Fruit fly (Drosophila melanogaster) Kc167 (cell line): ENCODE results near the gene aop.

Experiments used
- Myc ChIP-seq: fragments of >200 bp; optimal IDR thresholded peaks from 2 replicates; lab custom pipeline; 2017; ENCODE audit warnings: missing external identifiers
- Sin3A ChIP-seq: fragments of >200 bp; optimal IDR thresholded peaks from 2 replicates; lab custom pipeline; 2018; ENCODE audit warnings: missing external identifiers
- h ChIP-seq: fragments of >200 bp; optimal IDR thresholded peaks from 3 replicates; lab custom pipeline; 2018; ENCODE audit warnings: missing external identifiers
- insv ChIP-seq: fragments of >200 bp; optimal IDR thresholded peaks from 3 replicates; lab custom pipeline; 2018; ENCODE audit warnings: missing external identifiers
- psq ChIP-seq: fragments of >200 bp; optimal IDR thresholded peaks from 2 replicates; lab custom pipeline; 2017; ENCODE audit warnings: missing external identifiers
- ttk ChIP-seq: sonication (Bioruptor generic); optimal IDR thresholded peaks from 2 replicates; lab custom pipeline; 2017; ENCODE audit warnings: missing external identifiers

aop gene

dm6 chr2L:2184129-2184528 is 5.6 kb upstream of the aop start:
- no peak for TF ChIP-seq Myc
- no peak for TF ChIP-seq psq (lab: Kevin White, UChicago)
- TF ChIP-seq ttk (lab: Kevin White, UChicago) = no peak
- TF ChIP-seq insv (lab: Kevin White, UChicago) = no peak
- TF ChIP-seq h (lab: Kevin White, UChicago) = no peak
- no peak for TF ChIP-seq Sin3A

dm6 chr2L:2182735-2183340 is 4.3 kb upstream of the aop start:
- TF ChIP-seq psq (lab: Kevin White, UChicago) (no peak), ttk (lab: Kevin White, UChicago) (no peak), insv (lab: Kevin White, UChicago) (no peak), Sin3A (no peak), Myc (no peak), h (lab: Kevin White, UChicago) (no peak)

dm6 chr2L:2181971-2182643 is 3.6 kb upstream of the aop start:
- no peak for TF ChIP-seq ttk (lab: Kevin White, UChicago)
- TF ChIP-seq Myc = no peak
- no peak for TF ChIP-seq Sin3A
- no peak for TF ChIP-seq h (lab: Kevin White, UChicago)
- TF ChIP-seq insv (lab: Kevin White, UChicago) = no peak
- no peak for TF ChIP-seq psq (lab: Kevin White, UChicago)

dm6 chr2L:2180665-2181064 is 2.1 kb upstream of the aop start:
- no peak for TF ChIP-seq psq (lab: Kevin White, UChicago)
- TF ChIP-seq Myc = no peak
- TF ChIP-seq Sin3A = no peak
- TF ChIP-seq ttk (lab: Kevin White, UChicago) = no peak

- no peak for TF ChIP-seq psq (lab: Kevin White, UChicago)
- TF ChIP-seq Sin3A = no peak
- TF ChIP-seq ttk (lab: Kevin White, UChicago) = no peak
- TF ChIP-seq Myc = no peak
- no peak for TF ChIP-seq insv (lab: Kevin White, UChicago)
- no peak for TF ChIP-seq h (lab: Kevin White, UChicago)
Observed at dm6 chr2L:2180120-2180539, 1.6 kb upstream of the aop start.

- no peak for TF ChIP-seq h (lab: Kevin White, UChicago)
- no peak for TF ChIP-seq ttk (lab: Kevin White, UChicago)
- no peak for TF ChIP-seq psq (lab: Kevin White, UChicago)
- no peak for TF ChIP-seq Myc
- no peak for TF ChIP-seq insv (lab: Kevin White, UChicago)
- no peak for TF ChIP-seq Sin3A
Observed at dm6 chr2L:2179366-2179765, 812 bp upstream of the aop start.

- TF ChIP-seq ttk (lab: Kevin White, UChicago) = no peak
- no peak for TF ChIP-seq psq (lab: Kevin White, UChicago)
- TF ChIP-seq h (lab: Kevin White, UChicago) = no peak
- TF ChIP-seq Myc = no peak
Observed at dm6 chr2L:2178810-2179143, 223 bp upstream of the aop start.

dm6 chr2L:2177312-2177968 is 1.1 kb downstream of the aop start:
- no peak for TF ChIP-seq h (lab: Kevin White, UChicago)

dm6 chr2L:2175930-2176643 is 2.5 kb downstream of the aop start:
- no peak for TF ChIP-seq h (lab: Kevin White, UChicago)
- TF ChIP-seq Myc = no peak
- no peak for TF ChIP-seq ttk (lab: Kevin White, UChicago)
- no peak for TF ChIP-seq psq (lab: Kevin White, UChicago)
- TF ChIP-seq insv (lab: Kevin White, UChicago) = no peak
- no peak for TF ChIP-seq Sin3A

dm6 chr2L:2175090-2175830 is 3.3 kb downstream of the aop start:
- TF ChIP-seq Myc (no peak), psq (lab: Kevin White, UChicago) (no peak), h (lab: Kevin White, UChicago) (no peak), ttk (lab: Kevin White, UChicago) (no peak), Sin3A (no peak), insv (lab: Kevin White, UChicago) (no peak)

- TF ChIP-seq h (lab: Kevin White, UChicago) = no peak
- no peak for TF ChIP-seq ttk (lab: Kevin White, UChicago)
- no peak for TF ChIP-seq insv (lab: Kevin White, UChicago)
- no peak for TF ChIP-seq Myc
- no peak for TF ChIP-seq psq (lab: Kevin White, UChicago)
Observed at dm6 chr2L:2173604-2174003, 5.0 kb downstream of the aop start.

- TF ChIP-seq Sin3A (no peak), insv (lab: Kevin White, UChicago) (no peak), Myc (no peak), psq (lab: Kevin White, UChicago) (no peak), ttk (lab: Kevin White, UChicago) (no peak)
Observed at dm6 chr2L:2173191-2173590, 5.4 kb downstream of the aop start.
